Worm (Caenorhabditis elegans) whole organism, mixed stage, embryonic: ENCODE data around the gene ncs-5.

Experiments
- blmp-1 ChIP-seq: fragments of 150-350 bp; optimal IDR thresholded peaks from 2 replicates; lab custom pipeline; 2014; ENCODE audit warnings: missing biosample characterization, missing genetic modification characterization
- ces-1 ChIP-seq: fragments of 150-350 bp; optimal IDR thresholded peaks from 2 replicates; lab custom pipeline; 2014; ENCODE audit warnings: missing biosample characterization, missing genetic modification reagents, missing genetic modification characterization
- elt-1 ChIP-seq: sonication (generic microtip); optimal IDR thresholded peaks from 2 replicates; lab custom pipeline; 2017; ENCODE audit warnings: missing genetic modification characterization, mild to moderate bottlenecking, missing compliant biosample characterization, antibody characterized with exemption, moderate library complexity, borderline replicate concordance; ENCODE audit not compliant: insufficient read depth
- lin-32 ChIP-seq: fragments of 200-800 bp; sonication (Bioruptor generic); optimal IDR thresholded peaks from 2 replicates; lab custom pipeline; 2018; ENCODE audit warnings: mild to moderate bottlenecking, missing genetic modification characterization, missing compliant biosample characterization
- nhr-237 ChIP-seq: fragments of 150-350 bp; optimal IDR thresholded peaks from 2 replicates; lab custom pipeline; 2014; ENCODE audit warnings: missing biosample characterization, missing genetic modification characterization
- nhr-76 ChIP-seq: sonication (generic microtip); optimal IDR thresholded peaks from 2 replicates; lab custom pipeline; 2017; ENCODE audit warnings: missing biosample characterization, missing genetic modification characterization
- pha-4 ChIP-seq: fragments of 150-350 bp; optimal IDR thresholded peaks from 2 replicates; lab custom pipeline; 2018; ENCODE audit warnings: missing biosample characterization, missing genetic modification reagents, missing genetic modification characterization
- unc-39 ChIP-seq: fragments of 150-350 bp; optimal IDR thresholded peaks from 2 replicates; lab custom pipeline; 2014; ENCODE audit warnings: missing biosample characterization, missing genetic modification characterization
- unc-62 ChIP-seq: fragments of 150-350 bp; optimal IDR thresholded peaks from 2 replicates; lab custom pipeline; 2014; ENCODE audit warnings: missing biosample characterization, missing genetic modification reagents, missing genetic modification characterization

DNA sequence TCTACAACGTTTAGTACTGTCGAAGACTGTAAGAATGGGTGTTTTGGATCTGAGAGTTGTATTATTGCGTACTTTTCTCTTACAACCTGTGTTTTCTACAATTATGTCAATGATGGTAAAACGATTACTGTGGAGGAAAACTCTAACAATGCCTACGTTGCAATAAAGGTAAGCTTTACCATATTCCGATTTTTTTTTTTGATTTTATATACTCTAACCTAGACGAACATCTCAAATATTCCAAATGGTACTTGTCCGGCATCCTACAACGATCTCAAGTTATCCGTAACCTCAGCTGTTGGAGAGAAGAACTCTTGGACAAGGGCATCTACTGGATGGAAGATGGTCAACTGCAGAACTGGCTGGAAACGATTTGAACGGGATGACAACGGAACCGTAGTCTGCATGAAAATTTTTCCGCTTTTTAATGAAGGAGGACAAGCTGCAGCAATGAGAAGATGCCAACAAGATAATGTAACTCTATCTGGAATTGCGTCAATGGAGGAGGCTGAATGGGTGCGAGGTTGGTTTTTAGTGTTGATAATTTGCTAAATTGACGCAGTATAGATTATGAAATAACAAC is 47.7 kb upstream of the ncs-5 start:
- TF ChIP-seq lin-32 (GFP tag; lab: Kevin White, UChicago) (no peak), pha-4 (tag; lab: Kevin White, UChicago) (no peak), unc-39 (tag; lab: Kevin White, UChicago) (no peak), nhr-237 (no peak), nhr-76 (tag; lab: Kevin White, UChicago) (no peak), ces-1 (no peak), blmp-1 (no peak), elt-1 (tag; lab: Kevin White, UChicago) (no peak), unc-62 (GFP tag; lab: Kevin White, UChicago) (no peak)
